Worm (Caenorhabditis elegans) whole organism, L4 larva: Measurements from ENCODE around the gene Y51B9A.5.
A peak's percentile ranks its signal among the peaks of the same experiment; 100 is the strongest.

Source experiments
- F37D6.2 ChIP-seq: sonication (generic microtip); optimal IDR thresholded peaks from 2 replicates; lab custom pipeline; 2016; ENCODE audit warnings: mild to moderate bottlenecking, missing genetic modification characterization, missing compliant biosample characterization
- R02D3.7 ChIP-seq: fragments of 150-350 bp; sonication (generic microtip); optimal IDR thresholded peaks from 3 replicates; lab custom pipeline; 2014; ENCODE audit warnings: missing biosample characterization, missing genetic modification characterization
- Y75B8A.6 ChIP-seq: fragments of 200-800 bp; sonication (Bioruptor generic); IDR thresholded peaks from 2 replicates; pipeline ENCODE4 v1.3.6; 2022; ENCODE audit warnings: missing genetic modification reagents, missing genetic modification characterization, missing compliant biosample characterization
- ZK337.2 ChIP-seq: fragments of 200-800 bp; sonication (Bioruptor generic); IDR thresholded peaks from 2 replicates; pipeline ENCODE4 v1.3.6; 2022; ENCODE audit warnings: missing genetic modification reagents, missing genetic modification characterization, missing compliant biosample characterization
- ZK546.5 ChIP-seq, 2 experiments: sonication (generic microtip); optimal IDR thresholded peaks; 2 replicates each; lab custom pipeline; 2017; ENCODE audit warnings: missing biosample characterization in 2 of 2, missing genetic modification characterization in 2 of 2
- aha-1 ChIP-seq: fragments of 150-350 bp; peaks from one replicate; lab custom pipeline; 2014; ENCODE audit warnings: missing biosample characterization, missing genetic modification characterization
- aly-2 ChIP-seq: sonication (generic microtip); optimal IDR thresholded peaks from 2 replicates; lab custom pipeline; 2018; ENCODE audit warnings: missing biosample characterization, missing genetic modification characterization
- ama-1 ChIP-seq: fragments of 150-350 bp; optimal IDR thresholded peaks from 2 replicates; lab custom pipeline; 2014; ENCODE audit warnings: inconsistent platforms, mixed read lengths
- ceh-20 ChIP-seq: fragments of 200-800 bp; sonication (Bioruptor generic); IDR thresholded peaks from 2 replicates; pipeline ENCODE4 v1.3.6; 2022; ENCODE audit warnings: missing genetic modification reagents, missing genetic modification characterization, missing compliant biosample characterization
- ceh-82 ChIP-seq: sonication (generic microtip); optimal IDR thresholded peaks from 2 replicates; lab custom pipeline; 2017; ENCODE audit warnings: missing biosample characterization, missing genetic modification characterization
- cey-2 ChIP-seq: sonication (generic microtip); optimal IDR thresholded peaks from 3 replicates; lab custom pipeline; 2017; ENCODE audit warnings: missing genetic modification characterization, mild to moderate bottlenecking, missing compliant biosample characterization, antibody characterized with exemption, borderline replicate concordance; ENCODE audit not compliant: insufficient read depth
- daf-16 ChIP-seq, 3 experiments: sonication (generic microtip); optimal IDR thresholded peaks; 2 replicates each; lab custom pipeline; 2016 to 2017; ENCODE audit warnings: missing genetic modification characterization in 3 of 3, missing genetic modification reagents in 3 of 3, mild to moderate bottlenecking in 2 of 3, missing compliant biosample characterization in 2 of 3, missing biosample characterization in 1 of 3, moderate library complexity in 1 of 3
- dmd-6 ChIP-seq: fragments of 200-800 bp; sonication (Bioruptor generic); IDR thresholded peaks from 2 replicates; pipeline ENCODE4 v1.3.6; 2022; ENCODE audit warnings: missing genetic modification reagents, missing genetic modification characterization, missing compliant biosample characterization
- dpl-1 ChIP-seq: fragments of 150-350 bp; optimal IDR thresholded peaks from 2 replicates; lab custom pipeline; 2014; ENCODE audit warnings: missing biosample characterization, missing genetic modification reagents, missing genetic modification characterization
- egl-43 ChIP-seq: fragments of 200-800 bp; sonication (Bioruptor generic); IDR thresholded peaks from 2 replicates; pipeline ENCODE4 v1.3.6; 2022; ENCODE audit warnings: missing genetic modification reagents, missing genetic modification characterization, missing compliant biosample characterization
- gei-8 ChIP-seq: fragments of 200-800 bp; sonication (Bioruptor generic); optimal IDR thresholded peaks from 2 replicates; lab custom pipeline; 2018; ENCODE audit warnings: mild to moderate bottlenecking, missing genetic modification characterization, missing compliant biosample characterization
- hlh-30 ChIP-seq: sonication (generic microtip); optimal IDR thresholded peaks from 2 replicates; lab custom pipeline; 2017; ENCODE audit warnings: antibody characterized with exemption, mild to moderate bottlenecking, missing genetic modification characterization, missing compliant biosample characterization; ENCODE audit not compliant: insufficient read depth
- hmg-1.1 ChIP-seq: fragments of 200-800 bp; sonication (Bioruptor generic); IDR thresholded peaks from 2 replicates; pipeline ENCODE4 v1.3.6; 2022; ENCODE audit warnings: missing genetic modification reagents, missing genetic modification characterization, missing compliant biosample characterization
- jun-1 ChIP-seq: fragments of 150-350 bp; optimal IDR thresholded peaks from 2 replicates; lab custom pipeline; 2014; ENCODE audit warnings: missing biosample characterization, missing genetic modification reagents, missing genetic modification characterization
- lin-13 ChIP-seq: fragments of 150-350 bp; optimal IDR thresholded peaks from 2 replicates; lab custom pipeline; 2014; ENCODE audit warnings: missing biosample characterization, missing genetic modification reagents, missing genetic modification characterization
- lin-39 ChIP-seq: fragments of 150-350 bp; optimal IDR thresholded peaks from 2 replicates; lab custom pipeline; 2014; ENCODE audit warnings: missing biosample characterization, missing genetic modification reagents, missing genetic modification characterization
- lir-3 ChIP-seq: sonication (generic microtip); optimal IDR thresholded peaks from 2 replicates; lab custom pipeline; 2016; ENCODE audit warnings: mild to moderate bottlenecking, missing genetic modification characterization, missing compliant biosample characterization
- lsy-2 ChIP-seq, 2 experiments: fragments of 150-350 bp in 1 of 2; sonication (generic microtip) in 1 of 2; optimal IDR thresholded peaks; 2 replicates each; lab custom pipeline; 2014 to 2017; ENCODE audit warnings: missing biosample characterization in 2 of 2, missing genetic modification characterization in 2 of 2
- madf-5 ChIP-seq, 2 experiments: fragments of 200-800 bp; sonication (Bioruptor generic); IDR thresholded peaks; 2 replicates each; pipeline ENCODE4 v1.3.6; 2022; ENCODE audit warnings: missing compliant biosample characterization in 2 of 2, missing genetic modification characterization in 2 of 2
- mdl-1 ChIP-seq, 2 experiments: fragments of 150-350 bp in 1 of 2; sonication (generic microtip) in 1 of 2; optimal IDR thresholded peaks; 2 replicates each; lab custom pipeline; 2014 to 2017; ENCODE audit warnings: missing biosample characterization in 2 of 2, missing genetic modification characterization in 2 of 2
- mdt-29 ChIP-seq: fragments of 200-800 bp; sonication (Bioruptor generic); IDR thresholded peaks from 2 replicates; pipeline ENCODE4 v1.3.6; 2022; ENCODE audit warnings: missing genetic modification reagents, missing genetic modification characterization, missing compliant biosample characterization
- mes-2 ChIP-seq: sonication (generic microtip); optimal IDR thresholded peaks from 2 replicates; lab custom pipeline; 2016; ENCODE audit warnings: missing genotype, mild to moderate bottlenecking, missing genetic modification characterization, missing compliant biosample characterization; ENCODE audit not compliant: poor library complexity, severe bottlenecking
- mxl-3 ChIP-seq: fragments of 200-800 bp; sonication (Bioruptor generic); optimal IDR thresholded peaks from 2 replicates; lab custom pipeline; 2018; ENCODE audit warnings: mild to moderate bottlenecking, missing genetic modification characterization, missing compliant biosample characterization
- nhr-10 ChIP-seq: fragments of 150-350 bp; optimal IDR thresholded peaks from 2 replicates; lab custom pipeline; 2014; ENCODE audit warnings: missing biosample characterization, missing genetic modification characterization
- nhr-102 ChIP-seq: sonication (generic microtip); optimal IDR thresholded peaks from 2 replicates; lab custom pipeline; 2016; ENCODE audit warnings: mild to moderate bottlenecking, missing genetic modification characterization, moderate library complexity, missing compliant biosample characterization
- nhr-11 ChIP-seq: fragments of 150-350 bp; optimal IDR thresholded peaks from 2 replicates; lab custom pipeline; 2014; ENCODE audit warnings: missing biosample characterization, missing genetic modification characterization
- nhr-6 ChIP-seq: fragments of 150-350 bp; optimal IDR thresholded peaks from 2 replicates; lab custom pipeline; 2014; ENCODE audit warnings: missing biosample characterization, missing genetic modification characterization
- nhr-77 ChIP-seq: fragments of 150-350 bp; optimal IDR thresholded peaks from 2 replicates; lab custom pipeline; 2014; ENCODE audit warnings: missing biosample characterization, missing genetic modification characterization
- pha-4 ChIP-seq, 2 experiments: fragments of 150-350 bp in 1 of 2; fragments of 200-800 bp in 1 of 2; sonication (Bioruptor generic) in 1 of 2; IDR thresholded peaks in 1 of 2; optimal IDR thresholded peaks in 1 of 2; 2 replicates each; pipeline versions ENCODE4 v1.3.6 to Lab custom; 2014 to 2022; ENCODE audit warnings: missing genetic modification characterization in 2 of 2, missing genetic modification reagents in 2 of 2, missing biosample characterization in 1 of 2, missing compliant biosample characterization in 1 of 2
- pqm-1 ChIP-seq: sonication (generic microtip); optimal IDR thresholded peaks from 2 replicates; lab custom pipeline; 2017; ENCODE audit warnings: missing biosample characterization, missing genetic modification characterization
- rbr-2 ChIP-seq: sonication (generic microtip); optimal IDR thresholded peaks from 2 replicates; lab custom pipeline; 2016; ENCODE audit warnings: missing genotype, missing genetic modification characterization, missing compliant biosample characterization
- snpc-4 ChIP-seq: fragments of 150-350 bp; optimal IDR thresholded peaks from 2 replicates; lab custom pipeline; 2014; ENCODE audit warnings: missing biosample characterization, missing genetic modification characterization
- unc-39 ChIP-seq: sonication (generic microtip); optimal IDR thresholded peaks from 2 replicates; lab custom pipeline; 2017; ENCODE audit warnings: missing biosample characterization, missing genetic modification characterization
- zag-1 ChIP-seq: fragments of 150-350 bp; optimal IDR thresholded peaks from 2 replicates; lab custom pipeline; 2014; ENCODE audit warnings: missing biosample characterization, missing genetic modification characterization
- zfp-3 ChIP-seq: fragments of 200-800 bp; sonication (Bioruptor generic); conservative IDR thresholded peaks from 2 replicates; pipeline ENCODE4 v1.3.6; 2022; ENCODE audit warnings: missing genetic modification reagents, missing genetic modification characterization, missing compliant biosample characterization
- zip-11 ChIP-seq: fragments of 200-800 bp; sonication (Bioruptor generic); IDR thresholded peaks from 2 replicates; pipeline ENCODE4 v1.3.6; 2022; ENCODE audit warnings: missing genetic modification characterization, missing compliant biosample characterization

The Y51B9A.5 gene

DNA sequence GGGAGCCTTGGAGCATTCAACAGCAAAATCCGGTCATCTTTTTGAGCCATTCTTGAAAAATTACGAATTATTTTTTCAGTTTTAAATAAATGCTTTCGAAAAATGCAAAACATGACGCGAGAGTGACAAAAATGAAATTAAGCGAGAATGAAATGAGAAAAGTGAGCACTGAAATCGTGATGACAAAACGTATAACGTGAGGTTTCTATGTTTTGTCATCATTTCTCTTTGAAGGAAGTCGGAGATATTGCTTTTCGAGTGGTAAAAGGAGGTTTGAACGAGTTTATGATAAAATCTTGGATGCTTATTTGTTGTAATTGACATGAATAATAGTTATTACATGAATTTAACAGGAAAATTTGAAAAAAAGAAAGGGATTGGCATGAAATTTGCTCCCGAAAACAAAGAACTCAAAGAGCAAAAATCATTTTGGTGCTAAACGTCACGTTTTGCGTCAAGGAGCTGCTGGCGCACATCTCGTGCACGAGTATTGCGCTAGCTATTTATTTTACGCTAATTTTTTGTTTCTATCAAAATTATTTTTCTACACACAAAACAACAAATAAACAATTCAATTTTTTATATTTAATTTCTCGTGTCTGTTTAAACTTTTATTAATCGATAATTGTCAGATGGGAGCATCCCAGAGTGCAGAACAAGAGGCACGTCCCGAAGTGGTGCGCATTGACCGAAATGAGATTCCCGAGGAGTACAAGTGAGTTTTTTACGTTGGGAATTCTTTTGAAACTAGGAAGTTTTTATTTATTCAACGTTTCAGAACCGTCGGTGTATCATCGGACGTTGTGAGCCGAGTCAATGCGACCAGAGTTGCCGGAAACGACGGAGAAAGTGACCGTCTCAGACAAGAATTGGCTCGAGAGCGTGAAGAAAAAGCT lies 12.7 kb downstream of the Y51B9A.5 start, which contains the start of the genes gss-1 and chch-3 (continued):
- TF ChIP-seq ceh-82 (tag; lab: Kevin White, UChicago) (no peak), ZK337.2 (no peak), mxl-3 (GFP tag; lab: Kevin White, UChicago) (no peak), lin-13 (GFP tag; lab: Kevin White, UChicago) (no peak), lir-3 (tag; lab: Kevin White, UChicago) (no peak), nhr-10 (no peak), ama-1 (lab: Kevin White, UChicago) (no peak), snpc-4 (no peak), R02D3.7 (tag; lab: Kevin White, UChicago) (no peak), ZK546.5 (tag; optimal IDR thresholded peaks at IDR 0.05; lab: Kevin White, UChicago) (no peak), hmg-1.1 (GFP tag; lab: Robert Waterston, UW) (peak; percentile 38; the same call in 1 of the 2 replicates), hlh-30 (tag; lab: Kevin White, UChicago) (peak; percentile 53), mdl-1 (tag; optimal IDR thresholded peaks at IDR 0.05; lab: Kevin White, UChicago) (no peak), ceh-20 (no peak), cey-2 (tag; lab: Kevin White, UChicago) (no peak), Y75B8A.6 (no peak), daf-16 (GFP tag; optimal IDR thresholded peaks at IDR 0.05; lab: Kevin White, UChicago) (peak in 1 of 2 experiments; percentile 18), daf-16 (tag; optimal IDR thresholded peaks at IDR 0.05; lab: Kevin White, UChicago) (peak; percentile 23), madf-5 (GFP tag; IDR thresholded peaks at IDR 0.05; lab: Robert Waterston, UW) (no peak), nhr-102 (tag; lab: Kevin White, UChicago) (peak; percentile 35), rbr-2 (tag; lab: Kevin White, UChicago) (peak; percentile 44), pha-4 (GFP tag; IDR thresholded peaks at IDR 0.05; lab: Robert Waterston, UW) (peak; percentile 33; the same call in 1 of the 2 replicates), pha-4 (tag; optimal IDR thresholded peaks at IDR 0.05; lab: Kevin White, UChicago) (peak; percentile 56), F37D6.2 (tag; lab: Kevin White, UChicago) (peak; percentile 24), egl-43 (GFP tag; lab: Robert Waterston, UW) (no peak), mdt-29 (GFP tag; lab: Robert Waterston, UW) (no peak), dpl-1 (GFP tag; lab: Kevin White, UChicago) (peak; percentile 65), lin-39 (tag; lab: Kevin White, UChicago) (no peak), unc-39 (no peak), aly-2 (tag; lab: Kevin White, UChicago) (no peak), zip-11 (GFP tag; lab: Robert Waterston, UW) (no peak), aha-1 (peak; percentile 93), zag-1 (tag; lab: Kevin White, UChicago) (no peak), nhr-6 (tag; lab: Kevin White, UChicago) (peak; percentile 35), gei-8 (GFP tag; lab: Kevin White, UChicago) (no peak), nhr-11 (tag; lab: Kevin White, UChicago) (peak; percentile 69), lsy-2 (tag; optimal IDR thresholded peaks at IDR 0.05; lab: Kevin White, UChicago) (peak in 1 of 2 experiments; percentile 84), nhr-77 (tag; lab: Kevin White, UChicago) (peak; percentile 64), jun-1 (tag; lab: Kevin White, UChicago) (no peak), dmd-6 (GFP tag; lab: Robert Waterston, UW) (peak; percentile 61)

DNA sequence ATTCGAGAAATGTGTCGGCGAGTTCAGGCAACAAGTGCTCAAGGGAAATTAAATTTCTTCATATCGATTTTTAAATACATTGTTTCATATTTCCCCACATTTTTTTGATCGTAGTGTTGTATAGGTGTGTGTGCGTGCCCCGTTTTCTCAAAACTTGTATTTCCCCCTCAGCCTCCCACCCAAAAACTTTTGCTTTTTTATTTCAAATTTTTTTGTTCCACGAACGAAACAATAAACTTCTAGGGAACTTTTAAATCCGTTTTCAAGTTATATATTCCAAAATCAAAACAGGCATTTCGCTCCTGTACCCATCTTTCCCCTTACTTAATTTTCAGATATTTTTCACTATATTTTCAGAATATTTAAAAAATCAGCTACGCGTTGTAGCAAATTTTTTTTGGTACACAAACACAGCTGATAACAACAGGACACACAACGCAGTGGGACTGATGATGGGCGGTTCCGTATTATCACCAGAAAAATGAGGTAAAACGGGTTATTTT lies 14.2 kb downstream of the Y51B9A.5 start, which contains the start of the genes M176.4 and M176.16:
TSS of gene M176.4 (plus strand) at position 301 of the 503 bp plus-strand sequence.
TSS of gene M176.16 (plus strand) at position 453 of the 503 bp plus-strand sequence.
- TF ChIP-seq zfp-3 (no peak), daf-16 (GFP tag; optimal IDR thresholded peaks at IDR 0.05; lab: Kevin White, UChicago) (no peak), daf-16 (tag; optimal IDR thresholded peaks at IDR 0.05; lab: Kevin White, UChicago) (peak; percentile 40), mes-2 (tag; lab: Kevin White, UChicago) (peak; percentile 18), pqm-1 (tag; lab: Kevin White, UChicago) (peak; percentile 30), ZK337.2 (no peak), nhr-77 (tag; lab: Kevin White, UChicago) (peak; percentile 7)
